Worm (Caenorhabditis elegans): Measurements from ENCODE around the gene chtb-2.

The chtb-2 gene

ce11 chrIII:6531099-6531498, 48.1 kb downstream of the chtb-2 start, which contains the start of gene C09E7.11:
TSS of gene C09E7.11 (plus strand) at chrIII:6531399.
- TF ChIP-seq ceh-16 (tag; optimal IDR thresholded peaks at IDR 0.05) (no peak), nfya-1 (tag; optimal IDR thresholded peaks at IDR 0.05; ENCODE audit: insufficient read depth) (no peak), nhr-77 (tag; optimal IDR thresholded peaks at IDR 0.05) (no peak), unc-62 (GFP tag; optimal IDR thresholded peaks at IDR 0.05) (no peak), mdl-1 (tag; optimal IDR thresholded peaks at IDR 0.05) (no peak), nhr-76 (tag; optimal IDR thresholded peaks at IDR 0.05) (no peak), lin-15B (tag; optimal IDR thresholded peaks at IDR 0.05) (no peak), nhr-237 (tag; optimal IDR thresholded peaks at IDR 0.05) (no peak), nhr-43 (tag; optimal IDR thresholded peaks at IDR 0.05; ENCODE audit: poor library complexity, severe bottlenecking) (no peak), nhr-12 (tag; optimal IDR thresholded peaks at IDR 0.05) (no peak)

ce11 chrIII:6532647-6533046, 49.6 kb downstream of the chtb-2 start, which contains the start of gene srxa-5:
TSS of gene srxa-5 (plus strand) at chrIII:6532947.
- no peak for TF ChIP-seq lin-39 (tag; optimal IDR thresholded peaks at IDR 0.05)
- TF ChIP-seq pqm-1 (tag; optimal IDR thresholded peaks at IDR 0.05) = no peak
- TF ChIP-seq ceh-9 (tag; optimal IDR thresholded peaks at IDR 0.05) = no peak
- TF ChIP-seq unc-62 (GFP tag; optimal IDR thresholded peaks at IDR 0.05) = no peak
- TF ChIP-seq ceh-16 (tag; optimal IDR thresholded peaks at IDR 0.05) = no peak
- TF ChIP-seq elt-1 (tag; optimal IDR thresholded peaks at IDR 0.05) = no peak
- TF ChIP-seq unc-39 (tag; optimal IDR thresholded peaks at IDR 0.05) = no peak
- no peak for TF ChIP-seq fos-1 (tag; optimal IDR thresholded peaks at IDR 0.05)
- TF ChIP-seq eor-1 (tag; optimal IDR thresholded peaks at IDR 0.05) = no peak
- TF ChIP-seq aly-2 (tag; optimal IDR thresholded peaks at IDR 0.05) = no peak
- TF ChIP-seq nhr-43 (tag; optimal IDR thresholded peaks at IDR 0.05; ENCODE audit: poor library complexity, severe bottlenecking) = no peak
- TF ChIP-seq nhr-237 (tag; optimal IDR thresholded peaks at IDR 0.05) = no peak
- TF ChIP-seq egl-5 (tag; optimal IDR thresholded peaks at IDR 0.05) = no peak
- TF ChIP-seq nfya-1 (tag; optimal IDR thresholded peaks at IDR 0.05; ENCODE audit: insufficient read depth) = no peak
- TF ChIP-seq ama-1 (optimal IDR thresholded peaks at IDR 0.05) = no peak
- no peak for TF ChIP-seq ztf-4 (tag; optimal IDR thresholded peaks at IDR 0.05)
- no peak for TF ChIP-seq fkh-2 (tag; optimal IDR thresholded peaks at IDR 0.05)
- no peak for TF ChIP-seq snpc-4 (tag; optimal IDR thresholded peaks at IDR 0.05)
- TF ChIP-seq nhr-23 (tag; optimal IDR thresholded peaks at IDR 0.05) = no peak

- TF ChIP-seq nhr-23 (tag; optimal IDR thresholded peaks at IDR 0.05) = no peak
- peak; percentile 29 for TF ChIP-seq elt-2 (tag; optimal IDR thresholded peaks at IDR 0.05)
- TF ChIP-seq egl-27 (tag; optimal IDR thresholded peaks at IDR 0.05) = no peak
- no peak for TF ChIP-seq fkh-10 (GFP tag; optimal IDR thresholded peaks at IDR 0.05)
- peak; percentile 29 for TF ChIP-seq ceh-28 (tag; optimal IDR thresholded peaks at IDR 0.05)
- no peak for TF ChIP-seq zag-1 (tag; optimal IDR thresholded peaks at IDR 0.05)
- no peak for TF ChIP-seq egl-5 (tag; optimal IDR thresholded peaks at IDR 0.05)
- TF ChIP-seq pha-4 (tag; optimal IDR thresholded peaks at IDR 0.05) = peak; percentile 29
- no peak for TF ChIP-seq nhr-12 (tag; optimal IDR thresholded peaks at IDR 0.05)
- peak; percentile 3 for TF ChIP-seq lin-15B (tag; optimal IDR thresholded peaks at IDR 0.05)
- TF ChIP-seq fkh-2 (tag; optimal IDR thresholded peaks at IDR 0.05) = no peak
- peak; percentile 52 for TF ChIP-seq nfya-1 (tag; optimal IDR thresholded peaks at IDR 0.05; ENCODE audit: insufficient read depth)
These were observed 54.0 kb downstream of the chtb-2 start, which contains the start of gene C09E7.4 for ce11 chrIII:6536945-6537568. TSS of gene C09E7.4 (minus strand) at chrIII:6536995.
